Worm (Caenorhabditis elegans) whole organism, midembryonic: ENCODE data around the gene C06E1.9.

Experiments used
- T22C8.4 ChIP-seq: fragments of 200-800 bp; sonication (Bioruptor generic); IDR thresholded peaks from 2 replicates; pipeline ENCODE4 v1.3.6; 2022; ENCODE audit warnings: missing genetic modification characterization, missing compliant biosample characterization
- cog-1 ChIP-seq: sonication (generic microtip); optimal IDR thresholded peaks from 2 replicates; lab custom pipeline; 2016; ENCODE audit warnings: missing genetic modification characterization, missing compliant biosample characterization
- flt-1 ChIP-seq: fragments of 200-800 bp; sonication (Bioruptor generic); IDR thresholded peaks from 2 replicates; pipeline ENCODE4 v1.3.6; 2022; ENCODE audit warnings: missing genetic modification characterization, missing compliant biosample characterization
- klf-2 ChIP-seq: fragments of 200-800 bp; sonication (Bioruptor generic); conservative IDR thresholded peaks from 2 replicates; pipeline ENCODE4 v1.3.6; 2022; ENCODE audit warnings: missing genetic modification reagents, missing genetic modification characterization, missing compliant biosample characterization
- med-1 ChIP-seq: sonication (generic microtip); optimal IDR thresholded peaks from 2 replicates; lab custom pipeline; 2017; ENCODE audit warnings: missing genetic modification characterization, mild to moderate bottlenecking, missing compliant biosample characterization, antibody characterized with exemption, missing genetic modification reagents; ENCODE audit not compliant: insufficient read depth
- ref-1 ChIP-seq: fragments of 200-800 bp; sonication (Bioruptor generic); conservative IDR thresholded peaks from 2 replicates; pipeline ENCODE4 v1.3.6; 2022; ENCODE audit warnings: missing genetic modification reagents, missing genetic modification characterization, missing compliant biosample characterization
- tab-1 ChIP-seq: fragments of 200-800 bp; sonication (Bioruptor generic); IDR thresholded peaks from 2 replicates; pipeline ENCODE4 v1.3.6; 2022; ENCODE audit warnings: missing genetic modification characterization, missing compliant biosample characterization
- ztf-23 ChIP-seq: fragments of 200-800 bp; sonication (Bioruptor generic); IDR thresholded peaks from 2 replicates; pipeline ENCODE4 v1.3.6; 2022; ENCODE audit warnings: missing genetic modification reagents, missing genetic modification characterization, missing compliant biosample characterization
- ztf-29 ChIP-seq: fragments of 200-800 bp; sonication (Bioruptor generic); IDR thresholded peaks from 2 replicates; pipeline ENCODE4 v1.3.6; 2022; ENCODE audit warnings: missing genetic modification reagents, missing genetic modification characterization, missing compliant biosample characterization

ce11 chrIII:8605532-8605931, 4.1 kb downstream of the C06E1.9 start, which contains the start of gene C06E1.1:
- TF ChIP-seq cog-1 (tag; lab: Kevin White, UChicago) (no peak), T22C8.4 (GFP tag; lab: Robert Waterston, UW) (no peak), tab-1 (GFP tag; lab: Robert Waterston, UW) (no peak), flt-1 (GFP tag; lab: Robert Waterston, UW) (no peak), klf-2 (no peak), med-1 (GFP tag; lab: Kevin White, UChicago) (no peak), ref-1 (no peak), ztf-29 (GFP tag; lab: Robert Waterston, UW) (no peak), ztf-23 (GFP tag; lab: Robert Waterston, UW) (no peak)
